Worm (Caenorhabditis elegans) whole organism, L4 larva: ENCODE measurements around the gene T04F3.1.

Experiments
- Y105C5A.15 ChIP-seq: fragments of 200-800 bp; sonication (Bioruptor generic); IDR thresholded peaks from 2 replicates; pipeline ENCODE4 v1.3.6; 2022; ENCODE audit warnings: missing genetic modification characterization, missing compliant biosample characterization
- Y48G9A.11 ChIP-seq: fragments of 200-800 bp; sonication (Bioruptor generic); IDR thresholded peaks from 2 replicates; pipeline ENCODE4 v1.3.6; 2022; ENCODE audit warnings: missing genetic modification reagents, missing genetic modification characterization, missing compliant biosample characterization
- aly-2 ChIP-seq: sonication (generic microtip); optimal IDR thresholded peaks from 2 replicates; lab custom pipeline; 2018; ENCODE audit warnings: missing biosample characterization, missing genetic modification characterization
- arid-1 ChIP-seq: fragments of 200-800 bp; sonication (Bioruptor generic); conservative IDR thresholded peaks from 2 replicates; pipeline ENCODE4 v1.3.6; 2022; ENCODE audit warnings: missing genetic modification reagents, missing genetic modification characterization, missing compliant biosample characterization
- attf-4 ChIP-seq: sonication (generic microtip); optimal IDR thresholded peaks from 3 replicates; lab custom pipeline; 2017; ENCODE audit warnings: missing biosample characterization, missing genetic modification characterization
- ceh-20 ChIP-seq: fragments of 200-800 bp; sonication (Bioruptor generic); IDR thresholded peaks from 2 replicates; pipeline ENCODE4 v1.3.6; 2022; ENCODE audit warnings: missing genetic modification reagents, missing genetic modification characterization, missing compliant biosample characterization
- ceh-32 ChIP-seq: sonication (generic microtip); optimal IDR thresholded peaks from 2 replicates; lab custom pipeline; 2016; ENCODE audit warnings: mild to moderate bottlenecking, missing genetic modification characterization, missing compliant biosample characterization; ENCODE audit not compliant: poor library complexity
- ctbp-1 ChIP-seq: fragments of 200-800 bp; sonication (Bioruptor generic); IDR thresholded peaks from 2 replicates; pipeline ENCODE4 v1.3.6; 2022; ENCODE audit warnings: missing genetic modification reagents, missing genetic modification characterization, missing compliant biosample characterization
- daf-16 ChIP-seq, 3 experiments: sonication (generic microtip); optimal IDR thresholded peaks; 2 replicates each; lab custom pipeline; 2016 to 2017; ENCODE audit warnings: missing genetic modification characterization in 3 of 3, missing genetic modification reagents in 3 of 3, mild to moderate bottlenecking in 2 of 3, missing compliant biosample characterization in 2 of 3, missing biosample characterization in 1 of 3, moderate library complexity in 1 of 3
- daf-8 ChIP-seq: fragments of 200-800 bp; sonication (Bioruptor generic); IDR thresholded peaks from 2 replicates; pipeline ENCODE4 v1.3.6; 2022; ENCODE audit warnings: missing genetic modification characterization, missing compliant biosample characterization
- dmd-6 ChIP-seq: fragments of 200-800 bp; sonication (Bioruptor generic); IDR thresholded peaks from 2 replicates; pipeline ENCODE4 v1.3.6; 2022; ENCODE audit warnings: missing genetic modification reagents, missing genetic modification characterization, missing compliant biosample characterization
- dpl-1 ChIP-seq: fragments of 150-350 bp; optimal IDR thresholded peaks from 2 replicates; lab custom pipeline; 2014; ENCODE audit warnings: missing biosample characterization, missing genetic modification reagents, missing genetic modification characterization
- egl-27 ChIP-seq: sonication (generic microtip); optimal IDR thresholded peaks from 3 replicates; lab custom pipeline; 2017; ENCODE audit warnings: missing biosample characterization, missing genetic modification reagents, missing genetic modification characterization
- egl-43 ChIP-seq: fragments of 200-800 bp; sonication (Bioruptor generic); IDR thresholded peaks from 2 replicates; pipeline ENCODE4 v1.3.6; 2022; ENCODE audit warnings: missing genetic modification reagents, missing genetic modification characterization, missing compliant biosample characterization
- gei-8 ChIP-seq: fragments of 200-800 bp; sonication (Bioruptor generic); optimal IDR thresholded peaks from 2 replicates; lab custom pipeline; 2018; ENCODE audit warnings: mild to moderate bottlenecking, missing genetic modification characterization, missing compliant biosample characterization
- hlh-30 ChIP-seq: sonication (generic microtip); optimal IDR thresholded peaks from 2 replicates; lab custom pipeline; 2017; ENCODE audit warnings: antibody characterized with exemption, mild to moderate bottlenecking, missing genetic modification characterization, missing compliant biosample characterization; ENCODE audit not compliant: insufficient read depth
- lin-1 ChIP-seq: fragments of 200-800 bp; sonication (Bioruptor generic); IDR thresholded peaks from 2 replicates; pipeline ENCODE4 v1.3.6; 2022; ENCODE audit warnings: missing genetic modification reagents, missing genetic modification characterization, missing compliant biosample characterization
- lin-15B ChIP-seq: fragments of 150-350 bp; sonication (generic microtip); optimal IDR thresholded peaks from 3 replicates; lab custom pipeline; 2014; ENCODE audit warnings: missing biosample characterization, missing genetic modification characterization
- lin-38 ChIP-seq: fragments of 200-800 bp; sonication (Bioruptor generic); IDR thresholded peaks from 2 replicates; pipeline ENCODE4 v1.3.6; 2022; ENCODE audit warnings: missing genetic modification reagents, missing genetic modification characterization, missing compliant biosample characterization
- lir-3 ChIP-seq: sonication (generic microtip); optimal IDR thresholded peaks from 2 replicates; lab custom pipeline; 2016; ENCODE audit warnings: mild to moderate bottlenecking, missing genetic modification characterization, missing compliant biosample characterization
- lsy-2 ChIP-seq, 2 experiments: fragments of 150-350 bp in 1 of 2; sonication (generic microtip) in 1 of 2; optimal IDR thresholded peaks; 2 replicates each; lab custom pipeline; 2014 to 2017; ENCODE audit warnings: missing biosample characterization in 2 of 2, missing genetic modification characterization in 2 of 2
- mdl-1 ChIP-seq, 2 experiments: fragments of 150-350 bp in 1 of 2; sonication (generic microtip) in 1 of 2; optimal IDR thresholded peaks; 2 replicates each; lab custom pipeline; 2014 to 2017; ENCODE audit warnings: missing biosample characterization in 2 of 2, missing genetic modification characterization in 2 of 2
- mdt-29 ChIP-seq: fragments of 200-800 bp; sonication (Bioruptor generic); IDR thresholded peaks from 2 replicates; pipeline ENCODE4 v1.3.6; 2022; ENCODE audit warnings: missing genetic modification reagents, missing genetic modification characterization, missing compliant biosample characterization
- mep-1 ChIP-seq: fragments of 150-350 bp; sonication (generic microtip); optimal IDR thresholded peaks from 3 replicates; lab custom pipeline; 2014; ENCODE audit warnings: missing biosample characterization, missing genetic modification characterization
- mxl-3 ChIP-seq: fragments of 200-800 bp; sonication (Bioruptor generic); optimal IDR thresholded peaks from 2 replicates; lab custom pipeline; 2018; ENCODE audit warnings: mild to moderate bottlenecking, missing genetic modification characterization, missing compliant biosample characterization
- nhr-102 ChIP-seq: sonication (generic microtip); optimal IDR thresholded peaks from 2 replicates; lab custom pipeline; 2016; ENCODE audit warnings: mild to moderate bottlenecking, missing genetic modification characterization, moderate library complexity, missing compliant biosample characterization
- nhr-111 ChIP-seq: fragments of 200-800 bp; sonication (Bioruptor generic); optimal IDR thresholded peaks from 2 replicates; lab custom pipeline; 2018; ENCODE audit warnings: mild to moderate bottlenecking, missing genetic modification characterization, missing compliant biosample characterization
- nhr-25 ChIP-seq: sonication (generic microtip); optimal IDR thresholded peaks from 2 replicates; lab custom pipeline; 2017; ENCODE audit warnings: missing genetic modification characterization, mild to moderate bottlenecking, missing compliant biosample characterization, antibody characterized with exemption, moderate library complexity, borderline replicate concordance; ENCODE audit not compliant: insufficient read depth
- nhr-28 ChIP-seq: fragments of 150-350 bp; optimal IDR thresholded peaks from 2 replicates; lab custom pipeline; 2014; ENCODE audit warnings: missing biosample characterization, missing genetic modification characterization
- nhr-41 ChIP-seq: fragments of 200-800 bp; sonication (Bioruptor generic); IDR thresholded peaks from 2 replicates; pipeline ENCODE4 v1.3.6; 2022; ENCODE audit warnings: missing genetic modification reagents, missing genetic modification characterization, missing compliant biosample characterization
- nhr-77 ChIP-seq: fragments of 150-350 bp; optimal IDR thresholded peaks from 2 replicates; lab custom pipeline; 2014; ENCODE audit warnings: missing biosample characterization, missing genetic modification characterization
- pqm-1 ChIP-seq: sonication (generic microtip); optimal IDR thresholded peaks from 2 replicates; lab custom pipeline; 2017; ENCODE audit warnings: missing biosample characterization, missing genetic modification characterization
- rbr-2 ChIP-seq: sonication (generic microtip); optimal IDR thresholded peaks from 2 replicates; lab custom pipeline; 2016; ENCODE audit warnings: missing genotype, missing genetic modification characterization, missing compliant biosample characterization
- saeg-2 ChIP-seq: fragments of 200-800 bp; sonication (Bioruptor generic); IDR thresholded peaks from 2 replicates; pipeline ENCODE4 v1.3.6; 2022; ENCODE audit warnings: missing genetic modification reagents, missing genetic modification characterization, missing compliant biosample characterization
- sdz-12 ChIP-seq: fragments of 200-800 bp; sonication (Bioruptor generic); optimal IDR thresholded peaks from 2 replicates; lab custom pipeline; 2018; ENCODE audit warnings: mild to moderate bottlenecking, missing genetic modification characterization, missing compliant biosample characterization
- set-16 ChIP-seq: fragments of 200-800 bp; sonication (Bioruptor generic); IDR thresholded peaks from 2 replicates; pipeline ENCODE4 v1.3.6; 2022; ENCODE audit warnings: missing genetic modification reagents, missing genetic modification characterization, missing compliant biosample characterization
- snpc-1.2 ChIP-seq: fragments of 200-800 bp; sonication (Bioruptor generic); IDR thresholded peaks from 2 replicates; pipeline ENCODE4 v1.3.6; 2022; ENCODE audit warnings: missing genetic modification reagents, missing genetic modification characterization, missing compliant biosample characterization
- spr-1 ChIP-seq: sonication (generic microtip); optimal IDR thresholded peaks from 2 replicates; lab custom pipeline; 2016; ENCODE audit warnings: mild to moderate bottlenecking, missing genetic modification characterization, missing compliant biosample characterization
- spr-3 ChIP-seq: fragments of 200-800 bp; sonication (Bioruptor generic); optimal IDR thresholded peaks from 2 replicates; lab custom pipeline; 2018; ENCODE audit warnings: mild to moderate bottlenecking, missing genetic modification characterization, missing compliant biosample characterization
- tag-97 ChIP-seq: fragments of 200-800 bp; sonication (Bioruptor generic); IDR thresholded peaks from 2 replicates; pipeline ENCODE4 v1.3.6; 2022; ENCODE audit warnings: missing genetic modification characterization, missing compliant biosample characterization
- tra-1 ChIP-seq: fragments of 200-800 bp; sonication (Bioruptor generic); IDR thresholded peaks from 2 replicates; pipeline ENCODE4 v1.3.6; 2022; ENCODE audit warnings: missing genetic modification reagents, missing genetic modification characterization, missing compliant biosample characterization
- unc-39 ChIP-seq: sonication (generic microtip); optimal IDR thresholded peaks from 2 replicates; lab custom pipeline; 2017; ENCODE audit warnings: missing biosample characterization, missing genetic modification characterization
- unc-62 ChIP-seq, 3 experiments: fragments of 150-350 bp in 1 of 3; sonication (generic microtip); optimal IDR thresholded peaks in 2 of 3; peaks in 1 of 3; 1 replicate in 1 of 3; 2 replicates in 2 of 3; lab custom pipeline; 2014 to 2017; ENCODE audit warnings: missing biosample characterization in 3 of 3, missing genetic modification characterization in 3 of 3, missing genetic modification reagents in 3 of 3, missing genotype in 1 of 3
- vab-7 ChIP-seq: fragments of 200-800 bp; sonication (Bioruptor generic); IDR thresholded peaks from 2 replicates; pipeline ENCODE4 v1.3.6; 2022; ENCODE audit warnings: missing genetic modification reagents, missing genetic modification characterization, missing compliant biosample characterization
- zip-2 ChIP-seq: fragments of 150-350 bp; optimal IDR thresholded peaks from 2 replicates; lab custom pipeline; 2014; ENCODE audit warnings: missing biosample characterization, missing genetic modification characterization

Gene T04F3.1

ce11 chrV:11799252-11799822, 59.5 kb downstream of the T04F3.1 start (continued):
- TF ChIP-seq daf-16 (GFP tag; optimal IDR thresholded peaks at IDR 0.05; lab: Kevin White, UChicago) (no peak), daf-16 (tag; optimal IDR thresholded peaks at IDR 0.05; lab: Kevin White, UChicago) (no peak), mxl-3 (GFP tag; lab: Kevin White, UChicago) (peak; percentile 99), ctbp-1 (GFP tag; lab: Robert Waterston, UW) (peak; percentile 74), nhr-77 (tag; lab: Kevin White, UChicago) (no peak), tra-1 (GFP tag; lab: Robert Waterston, UW) (peak; percentile 74), spr-3 (GFP tag; lab: Kevin White, UChicago) (no peak), mdl-1 (tag; optimal IDR thresholded peaks at IDR 0.05; lab: Kevin White, UChicago) (peak; percentile 88 to 92), snpc-1.2 (no peak), gei-8 (GFP tag; lab: Kevin White, UChicago) (peak; percentile 11), dpl-1 (peak; percentile 13), mep-1 (tag; lab: Kevin White, UChicago) (peak; percentile 49), dmd-6 (GFP tag; lab: Robert Waterston, UW) (peak; percentile 82), tag-97 (no peak), set-16 (GFP tag; lab: Robert Waterston, UW) (no peak), attf-4 (no peak), nhr-25 (tag; lab: Kevin White, UChicago) (peak; percentile 72), egl-27 (tag; lab: Kevin White, UChicago) (no peak), aly-2 (tag; lab: Kevin White, UChicago) (no peak), lin-15B (tag; lab: Kevin White, UChicago) (no peak), lin-1 (GFP tag; lab: Robert Waterston, UW) (no peak; the same call in 1 of the 2 replicates), saeg-2 (0 out of 2 replicates have a peak, but pooled peaks have one; percentile 5), arid-1 (no peak), rbr-2 (tag; lab: Kevin White, UChicago) (peak; percentile 30), lsy-2 (tag; optimal IDR thresholded peaks at IDR 0.05; lab: Kevin White, UChicago) (peak in 1 of 2 experiments; percentile 67), pqm-1 (tag; lab: Kevin White, UChicago) (no peak), sdz-12 (GFP tag; lab: Kevin White, UChicago) (peak; percentile 31), mdt-29 (GFP tag; lab: Robert Waterston, UW) (no peak), egl-43 (GFP tag; lab: Robert Waterston, UW) (no peak), ceh-20 (GFP tag; lab: Robert Waterston, UW) (peak; percentile 65; the same call in 1 of the 2 replicates), nhr-111 (GFP tag; lab: Kevin White, UChicago) (no peak), ceh-32 (tag; lab: Kevin White, UChicago) (no peak), nhr-41 (peak; percentile 44; the same call in 1 of the 2 replicates), hlh-30 (tag; lab: Kevin White, UChicago) (peak; percentile 82), unc-39 (tag; lab: Kevin White, UChicago) (no peak), Y105C5A.15 (no peak), nhr-28 (peak; percentile 32), vab-7 (GFP tag; lab: Robert Waterston, UW) (no peak), daf-8 (no peak), Y48G9A.11 (GFP tag; lab: Robert Waterston, UW) (no peak), nhr-102 (peak; percentile 84), spr-1 (peak; percentile 84), lin-38 (peak; percentile 37; the same call in 1 of the 2 replicates), zip-2 (tag; lab: Kevin White, UChicago) (no peak), lir-3 (no peak), unc-62 (GFP tag; optimal IDR thresholded peaks at IDR 0.05 in 1 of 2; lab: Kevin White, UChicago) (peak in 1 of 2 experiments; percentile 93), unc-62 (tag; optimal IDR thresholded peaks at IDR 0.05; lab: Kevin White, UChicago) (no peak)
